Worm (Caenorhabditis elegans) whole organism, L1 larva: ENCODE data around the gene rsa-2.

Source experiments
- C16A3.4 ChIP-seq: fragments of 150-350 bp; optimal IDR thresholded peaks from 2 replicates; lab custom pipeline; 2014; ENCODE audit warnings: missing biosample characterization, missing genetic modification characterization
- F16B12.6 ChIP-seq: fragments of 150-350 bp; optimal IDR thresholded peaks from 2 replicates; lab custom pipeline; 2014; ENCODE audit warnings: missing biosample characterization, missing genetic modification characterization
- aly-2 ChIP-seq: fragments of 150-350 bp; optimal IDR thresholded peaks from 2 replicates; lab custom pipeline; 2014; ENCODE audit warnings: missing biosample characterization, missing genetic modification characterization
- ama-1 ChIP-seq: fragments of 150-350 bp; optimal IDR thresholded peaks from 2 replicates; lab custom pipeline; 2014
- blmp-1 ChIP-seq: fragments of 150-350 bp; optimal IDR thresholded peaks from 2 replicates; lab custom pipeline; 2014; ENCODE audit warnings: missing biosample characterization, missing genetic modification characterization
- ceh-8 ChIP-seq: fragments of 200-800 bp; sonication (Bioruptor generic); optimal IDR thresholded peaks from 2 replicates; lab custom pipeline; 2018; ENCODE audit warnings: mild to moderate bottlenecking, missing genetic modification characterization, moderate library complexity, missing compliant biosample characterization
- ceh-82 ChIP-seq, 3 experiments: fragments of 150-350 bp in 1 of 3; sonication (generic microtip) in 2 of 3; optimal IDR thresholded peaks; 2 replicates each; lab custom pipeline; 2014 to 2017; ENCODE audit warnings: missing biosample characterization in 3 of 3, missing genetic modification characterization in 3 of 3
- ceh-90 ChIP-seq: sonication (generic microtip); optimal IDR thresholded peaks from 2 replicates; lab custom pipeline; 2016; ENCODE audit warnings: missing genetic modification characterization, missing compliant biosample characterization
- ces-1 ChIP-seq: fragments of 150-350 bp; optimal IDR thresholded peaks from 2 replicates; lab custom pipeline; 2014; ENCODE audit warnings: missing biosample characterization, missing genetic modification reagents, missing genetic modification characterization
- dpl-1 ChIP-seq, 3 experiments: fragments of 150-350 bp in 2 of 3; sonication (generic microtip) in 1 of 3; optimal IDR thresholded peaks; 2 replicates each; lab custom pipeline; 2014 to 2017; ENCODE audit warnings: missing biosample characterization in 3 of 3, missing genetic modification characterization in 3 of 3, missing genetic modification reagents in 3 of 3
- dsc-1 ChIP-seq: sonication (generic microtip); optimal IDR thresholded peaks from 2 replicates; lab custom pipeline; 2016; ENCODE audit warnings: mild to moderate bottlenecking, missing genetic modification characterization, missing compliant biosample characterization
- efl-1 ChIP-seq, 4 experiments: fragments of 150-350 bp; optimal IDR thresholded peaks in 3 of 4; peaks in 1 of 4; 1 replicate in 1 of 4; 2 replicates in 3 of 4; lab custom pipeline; 2014; ENCODE audit warnings: missing biosample characterization in 2 of 4, missing genetic modification characterization in 2 of 4, missing genetic modification reagents in 2 of 4
- elt-2 ChIP-seq: sonication (generic microtip); optimal IDR thresholded peaks from 2 replicates; lab custom pipeline; 2016; ENCODE audit warnings: missing genetic modification characterization, mild to moderate bottlenecking, inconsistent platforms, missing compliant biosample characterization, missing genetic modification reagents
- elt-3 ChIP-seq, 6 experiments: fragments of 150-350 bp in 1 of 6; sonication (generic microtip); optimal IDR thresholded peaks; 2 replicates each; lab custom pipeline; 2017 to 2018; ENCODE audit warnings: missing biosample characterization in 6 of 6, missing genetic modification characterization in 6 of 6, inconsistent platforms in 1 of 6
- ets-5 ChIP-seq: fragments of 200-800 bp; sonication (Bioruptor generic); IDR thresholded peaks from 2 replicates; pipeline ENCODE4 v1.3.6; 2022; ENCODE audit warnings: missing genetic modification characterization, missing compliant biosample characterization
- grh-1 ChIP-seq: fragments of 200-800 bp; sonication (Bioruptor generic); IDR thresholded peaks from 2 replicates; pipeline ENCODE4 v1.3.6; 2022; ENCODE audit warnings: missing genetic modification reagents, missing genetic modification characterization, missing compliant biosample characterization
- jun-1 ChIP-seq: fragments of 150-350 bp; optimal IDR thresholded peaks from 2 replicates; lab custom pipeline; 2014; ENCODE audit warnings: missing biosample characterization, missing genetic modification reagents, missing genetic modification characterization
- lin-13 ChIP-seq: fragments of 150-350 bp; optimal IDR thresholded peaks from 2 replicates; lab custom pipeline; 2014; ENCODE audit warnings: missing biosample characterization, missing genetic modification reagents, missing genetic modification characterization
- lin-14 ChIP-seq: fragments of 200-800 bp; sonication (Bioruptor generic); optimal IDR thresholded peaks from 2 replicates; lab custom pipeline; 2018; ENCODE audit warnings: mild to moderate bottlenecking, missing genetic modification characterization, moderate library complexity, missing compliant biosample characterization
- lin-35 ChIP-seq, 2 experiments: fragments of 150-350 bp; optimal IDR thresholded peaks; 2 replicates each; lab custom pipeline; 2014; ENCODE audit warnings: missing biosample characterization in 2 of 2, missing genetic modification characterization in 2 of 2, missing genetic modification reagents in 2 of 2
- lir-3 ChIP-seq: sonication (generic microtip); optimal IDR thresholded peaks from 2 replicates; lab custom pipeline; 2016; ENCODE audit warnings: mild to moderate bottlenecking, missing genetic modification characterization, moderate library complexity, missing compliant biosample characterization; ENCODE audit not compliant: poor library complexity
- mdl-1 ChIP-seq, 2 experiments: fragments of 150-350 bp; optimal IDR thresholded peaks; 2 replicates each; lab custom pipeline; 2014 to 2017; ENCODE audit warnings: missing biosample characterization in 2 of 2, missing genetic modification characterization in 2 of 2, inconsistent platforms in 1 of 2
- mef-2 ChIP-seq: fragments of 150-350 bp; optimal IDR thresholded peaks from 2 replicates; lab custom pipeline; 2014; ENCODE audit warnings: missing biosample characterization, missing genetic modification characterization
- mep-1 ChIP-seq: fragments of 150-350 bp; optimal IDR thresholded peaks from 2 replicates; lab custom pipeline; 2014; ENCODE audit warnings: missing biosample characterization, missing genetic modification characterization
- nhr-20 ChIP-seq: sonication (generic microtip); optimal IDR thresholded peaks from 2 replicates; lab custom pipeline; 2016; ENCODE audit warnings: mild to moderate bottlenecking, missing genetic modification characterization, missing compliant biosample characterization
- nhr-28 ChIP-seq: fragments of 150-350 bp; optimal IDR thresholded peaks from 2 replicates; lab custom pipeline; 2014; ENCODE audit warnings: missing biosample characterization, missing genetic modification characterization
- nhr-71 ChIP-seq: sonication (generic microtip); optimal IDR thresholded peaks from 2 replicates; lab custom pipeline; 2016; ENCODE audit warnings: mild to moderate bottlenecking, missing genetic modification characterization, moderate library complexity, missing compliant biosample characterization
- nhr-76 ChIP-seq: sonication (generic microtip); optimal IDR thresholded peaks from 2 replicates; lab custom pipeline; 2017; ENCODE audit warnings: missing biosample characterization, missing genetic modification characterization
- nhr-84 ChIP-seq: sonication (generic microtip); optimal IDR thresholded peaks from 2 replicates; lab custom pipeline; 2017; ENCODE audit warnings: missing biosample characterization, missing genetic modification characterization
- nhr-85 ChIP-seq: sonication (generic microtip); peaks from one replicate; lab custom pipeline; 2016; ENCODE audit warnings: missing genetic modification characterization, inconsistent platforms, missing compliant biosample characterization
- pag-3 ChIP-seq: sonication (generic microtip); optimal IDR thresholded peaks from 2 replicates; lab custom pipeline; 2017; ENCODE audit warnings: missing genetic modification characterization, mild to moderate bottlenecking, missing compliant biosample characterization, antibody characterized with exemption, borderline replicate concordance; ENCODE audit not compliant: insufficient read depth
- pqm-1 ChIP-seq: sonication (generic microtip); optimal IDR thresholded peaks from 3 replicates; lab custom pipeline; 2017; ENCODE audit warnings: missing biosample characterization, missing genetic modification characterization
- rnt-1 ChIP-seq: sonication (generic microtip); optimal IDR thresholded peaks from 2 replicates; lab custom pipeline; 2016; ENCODE audit warnings: mild to moderate bottlenecking, missing genetic modification characterization, moderate library complexity, missing compliant biosample characterization
- skn-1 ChIP-seq: fragments of 150-350 bp; optimal IDR thresholded peaks from 2 replicates; lab custom pipeline; 2014; ENCODE audit warnings: missing biosample characterization, missing genetic modification characterization
- snu-23 ChIP-seq: sonication (generic microtip); optimal IDR thresholded peaks from 2 replicates; lab custom pipeline; 2016; ENCODE audit warnings: missing genetic modification characterization, missing compliant biosample characterization
- sox-4 ChIP-seq: sonication (generic microtip); optimal IDR thresholded peaks from 2 replicates; lab custom pipeline; 2016; ENCODE audit warnings: missing genetic modification characterization, missing compliant biosample characterization
- sup-37 ChIP-seq: fragments of 200-800 bp; sonication (Bioruptor generic); optimal IDR thresholded peaks from 2 replicates; lab custom pipeline; 2018; ENCODE audit warnings: mild to moderate bottlenecking, missing genetic modification characterization, missing compliant biosample characterization
- swsn-7 ChIP-seq: sonication (generic microtip); optimal IDR thresholded peaks from 2 replicates; lab custom pipeline; 2016; ENCODE audit warnings: missing genetic modification characterization, missing compliant biosample characterization
- tbx-2 ChIP-seq: sonication (generic microtip); optimal IDR thresholded peaks from 2 replicates; lab custom pipeline; 2016; ENCODE audit warnings: missing genetic modification characterization, missing compliant biosample characterization
- unc-86 ChIP-seq: sonication (generic microtip); optimal IDR thresholded peaks from 2 replicates; lab custom pipeline; 2016; ENCODE audit warnings: missing genetic modification characterization, missing compliant biosample characterization
- unc-98 ChIP-seq: fragments of 200-800 bp; sonication (Bioruptor generic); IDR thresholded peaks from 2 replicates; pipeline ENCODE4 v1.3.6; 2022; ENCODE audit warnings: missing genetic modification characterization, missing compliant biosample characterization
- zag-1 ChIP-seq: fragments of 150-350 bp; optimal IDR thresholded peaks from 2 replicates; lab custom pipeline; 2014; ENCODE audit warnings: missing biosample characterization, missing genetic modification characterization
- ztf-11 ChIP-seq, 2 experiments: sonication (generic microtip); optimal IDR thresholded peaks; 2 replicates each; lab custom pipeline; 2016 to 2017; ENCODE audit warnings: missing genetic modification characterization in 2 of 2, missing biosample characterization in 1 of 2, missing compliant biosample characterization in 1 of 2

rsa-2 gene

DNA sequence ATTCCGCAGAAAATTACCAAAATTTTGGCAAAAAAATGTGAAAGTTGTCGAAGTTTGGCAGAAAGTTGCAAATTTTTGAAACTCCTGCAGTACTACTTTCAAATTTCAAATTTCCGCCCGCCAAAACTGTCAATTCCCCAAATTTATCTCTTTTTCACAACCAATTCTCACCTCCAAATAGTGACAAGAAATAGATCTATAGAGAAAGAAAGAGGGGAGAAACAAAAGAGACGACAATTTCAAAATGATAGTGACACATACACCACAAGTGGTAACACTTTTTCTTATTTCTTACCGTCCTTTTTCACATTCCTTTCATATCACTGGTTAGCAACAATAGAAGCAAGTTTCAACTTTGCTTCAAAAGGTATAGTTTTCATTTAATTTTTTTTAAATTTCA, 20.7 kb downstream of the rsa-2 start:
- TF ChIP-seq ceh-82 (tag; optimal IDR thresholded peaks at IDR 0.05; lab: Kevin White, UChicago) (no peak), dpl-1 (GFP tag; optimal IDR thresholded peaks at IDR 0.05; lab: Kevin White, UChicago) (peak in 1 of 3 experiments; percentile 26), blmp-1 (tag; lab: Kevin White, UChicago) (peak; percentile 28), nhr-76 (tag; lab: Kevin White, UChicago) (no peak), lin-35 (GFP tag; optimal IDR thresholded peaks at IDR 0.05; lab: Kevin White, UChicago) (peak in 1 of 2 experiments; percentile 42), pag-3 (tag; lab: Kevin White, UChicago) (no peak), efl-1 (optimal IDR thresholded peaks at IDR 0.05; lab: Kevin White, UChicago) (no peak), efl-1 (GFP tag; optimal IDR thresholded peaks at IDR 0.05 in 1 of 2; lab: Kevin White, UChicago) (peak; percentile 29 to 66)

DNA sequence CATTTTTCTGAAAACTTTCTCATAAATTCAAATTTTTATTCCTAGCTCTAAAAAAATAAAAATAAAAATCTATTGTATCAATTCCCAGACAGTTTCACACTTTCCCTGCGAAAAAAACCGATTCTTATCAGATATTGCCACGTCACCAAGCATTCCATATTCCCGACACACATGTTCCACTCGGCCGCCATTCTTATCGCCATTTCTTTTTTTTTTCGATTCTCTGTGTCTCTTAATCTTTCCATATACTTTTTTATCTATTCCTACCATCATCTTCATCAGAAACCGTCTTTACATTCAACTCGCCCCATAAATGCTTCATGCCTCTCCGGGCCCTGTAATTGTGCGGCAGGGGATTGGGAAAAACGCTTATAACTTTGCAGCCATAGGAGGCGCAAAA, 24.2 kb downstream of the rsa-2 start:
- TF ChIP-seq elt-2 (tag; lab: Kevin White, UChicago) (peak; percentile 60), swsn-7 (tag; lab: Kevin White, UChicago) (no peak), nhr-85 (peak; percentile 77), efl-1 (optimal IDR thresholded peaks at IDR 0.05; lab: Kevin White, UChicago) (no peak), efl-1 (GFP tag; optimal IDR thresholded peaks at IDR 0.05 in 1 of 2; lab: Kevin White, UChicago) (peak in 1 of 2 experiments; percentile 68), lin-14 (GFP tag; lab: Kevin White, UChicago) (peak; percentile 55), F16B12.6 (tag; lab: Kevin White, UChicago) (no peak), mdl-1 (tag; optimal IDR thresholded peaks at IDR 0.05; lab: Kevin White, UChicago) (peak in 1 of 2 experiments; percentile 9), mef-2 (no peak), unc-98 (GFP tag; lab: Robert Waterston, UW) (no peak), blmp-1 (tag; lab: Kevin White, UChicago) (peak; percentile 77)

DNA sequence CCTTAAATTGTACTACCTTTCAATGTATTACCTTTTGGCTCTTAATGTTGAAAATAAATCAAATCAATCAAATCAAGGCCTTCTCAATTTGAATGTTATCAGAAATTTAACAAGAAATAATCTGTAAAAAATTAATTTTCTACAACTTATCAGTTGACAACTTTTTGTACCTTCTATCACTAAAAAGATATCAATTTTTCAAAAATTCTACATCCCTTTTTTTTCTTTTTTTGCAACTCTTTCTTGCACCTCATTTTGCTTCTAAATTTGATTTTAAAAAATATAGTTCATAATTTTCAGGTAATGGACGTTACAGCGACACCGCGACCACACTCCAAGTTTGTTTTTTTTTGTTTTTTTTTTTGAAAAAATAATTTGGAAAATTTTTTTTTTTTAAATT, 24.9 kb downstream of the rsa-2 start, which contains the start of gene W09D6.5:
Gene W09D6.5 (plus strand): TSS at position 301 of the 400 bp plus-strand sequence.
- no peak for TF ChIP-seq lin-35 (GFP tag; optimal IDR thresholded peaks at IDR 0.05; lab: Kevin White, UChicago)
- no peak for TF ChIP-seq mdl-1 (tag; optimal IDR thresholded peaks at IDR 0.05; lab: Kevin White, UChicago)
- TF ChIP-seq sup-37 (GFP tag; lab: Kevin White, UChicago), result no peak
- TF ChIP-seq unc-98 (GFP tag; lab: Robert Waterston, UW), result no peak
- no peak for TF ChIP-seq zag-1
- no peak for TF ChIP-seq swsn-7 (tag; lab: Kevin White, UChicago)
- no peak for TF ChIP-seq skn-1
- no peak for TF ChIP-seq aly-2 (tag; lab: Kevin White, UChicago)
- TF ChIP-seq sox-4 (tag; lab: Kevin White, UChicago), result no peak
- no peak for TF ChIP-seq lir-3 (tag; lab: Kevin White, UChicago)
- no peak for TF ChIP-seq snu-23 (GFP tag; lab: Kevin White, UChicago)
- TF ChIP-seq tbx-2 (tag; lab: Kevin White, UChicago), result no peak
- no peak for TF ChIP-seq ceh-90
- TF ChIP-seq dsc-1 (tag; lab: Kevin White, UChicago), result no peak
- no peak for TF ChIP-seq lin-13
- no peak for TF ChIP-seq nhr-84 (tag; lab: Kevin White, UChicago)
- TF ChIP-seq ces-1 (GFP tag; lab: Kevin White, UChicago), result no peak
- TF ChIP-seq nhr-28 (tag; lab: Kevin White, UChicago), result no peak
- no peak for TF ChIP-seq nhr-71 (tag; lab: Kevin White, UChicago)
- TF ChIP-seq nhr-76 (tag; lab: Kevin White, UChicago), result no peak
- TF ChIP-seq, all 84 proteins: peak for 0

DNA sequence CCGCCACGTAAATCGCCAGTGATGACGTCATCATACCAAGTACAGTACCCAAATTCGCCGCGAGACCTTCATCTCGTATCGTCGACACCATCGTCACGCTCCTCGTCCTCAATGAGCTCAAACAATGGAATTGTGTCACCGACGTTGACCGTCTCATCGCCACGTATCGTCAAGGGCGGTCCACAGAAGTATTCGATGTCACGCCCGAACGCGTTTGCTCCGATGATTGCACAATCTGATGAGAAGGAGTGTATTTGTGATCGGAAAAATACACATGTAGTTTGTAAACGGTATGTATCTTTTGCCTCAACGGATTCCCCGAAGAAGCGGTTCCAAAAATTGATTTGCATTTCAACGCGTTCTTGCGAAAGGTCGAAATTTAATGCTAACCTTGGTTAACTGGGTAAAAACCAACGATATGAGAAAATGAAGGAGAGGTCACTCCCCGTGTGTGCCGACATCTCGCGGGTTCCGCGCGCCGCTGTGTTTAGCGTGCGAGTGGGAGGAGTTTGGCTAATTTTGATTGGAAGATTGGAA, 26.9 kb downstream of the rsa-2 start:
- TF ChIP-seq pqm-1 (tag; lab: Kevin White, UChicago) (no peak), ama-1 (lab: Kevin White, UChicago) (peak; percentile 96), F16B12.6 (tag; lab: Kevin White, UChicago) (peak; percentile 1), ztf-11 (tag; optimal IDR thresholded peaks at IDR 0.05; lab: Kevin White, UChicago) (peak in 1 of 2 experiments; percentile 47), ceh-90 (no peak), rnt-1 (tag; lab: Kevin White, UChicago) (peak; percentile 64), elt-3 (tag; optimal IDR thresholded peaks at IDR 0.05; lab: Kevin White, UChicago) (peak in 2 of 6 experiments; percentile 9 to 38), lin-13 (peak; percentile 51), ceh-82 (tag; optimal IDR thresholded peaks at IDR 0.05; lab: Kevin White, UChicago) (peak in 1 of 3 experiments; percentile 2), grh-1 (GFP tag; lab: Robert Waterston, UW) (peak; percentile 62), unc-86 (no peak), ces-1 (GFP tag; lab: Kevin White, UChicago) (no peak), C16A3.4 (tag; lab: Kevin White, UChicago) (no peak), ceh-8 (GFP tag; lab: Kevin White, UChicago) (no peak), mep-1 (tag; lab: Kevin White, UChicago) (peak; percentile 22), tbx-2 (tag; lab: Kevin White, UChicago) (peak; percentile 44), jun-1 (no peak), aly-2 (tag; lab: Kevin White, UChicago) (no peak), ets-5 (no peak), dsc-1 (tag; lab: Kevin White, UChicago) (peak; percentile 16), elt-2 (tag; lab: Kevin White, UChicago) (peak; percentile 35), nhr-20 (peak; percentile 43), nhr-85 (peak; percentile 86)
